Worm (Caenorhabditis elegans): ENCODE measurements around the gene mig-22.

- TF ChIP-seq ets-4 (tag; optimal IDR thresholded peaks at IDR 0.05) (no peak), fkh-10 (GFP tag; optimal IDR thresholded peaks at IDR 0.05) (no peak), ama-1 (optimal IDR thresholded peaks at IDR 0.05) (no peak), lin-11 (tag; optimal IDR thresholded peaks at IDR 0.05) (no peak), hlh-8 (tag; optimal IDR thresholded peaks at IDR 0.05) (no peak), tbx-7 (tag; optimal IDR thresholded peaks at IDR 0.05) (no peak), pqm-1 (tag; optimal IDR thresholded peaks at IDR 0.05) (no peak), nhr-11 (tag; optimal IDR thresholded peaks at IDR 0.05) (no peak), pha-4 (tag; optimal IDR thresholded peaks at IDR 0.05) (no peak), ceh-2 (tag; optimal IDR thresholded peaks at IDR 0.05) (no peak), C38D4.7 (GFP tag; optimal IDR thresholded peaks at IDR 0.05) (no peak), K02D7.2 (tag; optimal IDR thresholded peaks at IDR 0.05) (no peak), nhr-232 (tag; optimal IDR thresholded peaks at IDR 0.05) (no peak), pros-1 (tag; optimal IDR thresholded peaks at IDR 0.05) (no peak)
Observed at ce11 chrIII:8754682-8755081, 12.5 kb downstream of the mig-22 start, which contains the start of gene tomm-70.
